Worm (Caenorhabditis elegans): Measurements from ENCODE around the gene T05C12.11.

DNA sequence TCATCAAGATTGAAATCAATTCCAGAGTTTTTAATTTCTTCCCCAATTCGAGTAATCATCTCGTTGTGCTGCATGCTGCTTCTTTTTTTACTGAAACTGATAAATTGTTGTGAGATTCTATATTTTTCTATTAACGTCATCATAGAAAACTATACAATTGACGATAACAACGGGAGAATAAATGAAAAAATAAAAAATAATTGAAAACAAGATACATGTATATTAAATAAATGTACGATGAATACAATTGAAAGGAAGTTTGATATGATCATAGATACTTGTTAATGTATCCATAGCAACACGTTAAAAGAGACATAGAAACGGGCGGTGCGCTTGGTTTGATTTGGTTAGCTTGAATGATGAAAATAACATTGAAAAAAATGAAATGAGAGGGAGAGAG is 20.2 kb upstream of the T05C12.11 start, which contains the start of gene T05C12.8:
- no peak for TF ChIP-seq pha-4 (GFP tag; IDR thresholded peaks at IDR 0.05)
- TF ChIP-seq pha-4 (tag; optimal IDR thresholded peaks at IDR 0.05) = no peak
- no peak for TF ChIP-seq ztf-11 (tag; optimal IDR thresholded peaks at IDR 0.05)
- no peak for TF ChIP-seq nhr-42 (GFP tag; IDR thresholded peaks at IDR 0.05)
- TF ChIP-seq lin-15B (tag; optimal IDR thresholded peaks at IDR 0.05) = no peak
- no peak for TF ChIP-seq fkh-10 (GFP tag; optimal IDR thresholded peaks at IDR 0.05)
- TF ChIP-seq F44E2.7 (GFP tag; IDR thresholded peaks at IDR 0.05) = no peak
- no peak for TF ChIP-seq nhr-28 (tag; optimal IDR thresholded peaks at IDR 0.05)
- TF ChIP-seq aly-2 (tag; optimal IDR thresholded peaks at IDR 0.05) = no peak
- TF ChIP-seq arid-1 (GFP tag; conservative IDR thresholded peaks at IDR 0.05) = no peak
- TF ChIP-seq nhr-237 (tag; optimal IDR thresholded peaks at IDR 0.05) = no peak
- TF ChIP-seq snpc-4 (tag; optimal IDR thresholded peaks at IDR 0.05) = no peak
- no peak for TF ChIP-seq lsy-2 (tag; optimal IDR thresholded peaks at IDR 0.05)

All from whole organism, L4 larva.